Fruit fly (Drosophila melanogaster) whole organism, embryonic: ENCODE measurements around the gene CG13097.

Experiments
- Atf-2 ChIP-seq: fragments of 200-800 bp; sonication (Bioruptor generic); optimal IDR thresholded peaks from 2 replicates; lab custom pipeline; 2016; ENCODE audit warnings: missing biosample characterization, missing genetic modification characterization
- BEAF-32 ChIP-seq: fragments of 200-800 bp; sonication (Bioruptor generic); optimal IDR thresholded peaks from 3 replicates; lab custom pipeline; 2017; ENCODE audit warnings: missing biosample characterization, missing genetic modification characterization, mild to moderate bottlenecking, moderate library complexity, missing genetic modification reagents
- CG10431 ChIP-seq: fragments of 200-800 bp; sonication (Bioruptor generic); optimal IDR thresholded peaks from 3 replicates; lab custom pipeline; 2018; ENCODE audit warnings: missing biosample characterization, mild to moderate bottlenecking, missing genetic modification characterization
- CG10543 ChIP-seq: fragments of 200-800 bp; sonication (Bioruptor generic); optimal IDR thresholded peaks from 3 replicates; lab custom pipeline; 2017; ENCODE audit warnings: missing biosample characterization, mild to moderate bottlenecking, missing genetic modification characterization, moderate library complexity
- CG11093 ChIP-seq: fragments of 200-800 bp; sonication (Bioruptor generic); IDR thresholded peaks from 3 replicates; pipeline ENCODE4 v1.3.6; 2022; ENCODE audit warnings: missing biosample characterization, missing genetic modification characterization
- CG11456 ChIP-seq: fragments of 200-800 bp; sonication (Bioruptor generic); IDR thresholded peaks from 3 replicates; pipeline ENCODE4 v1.3.6; 2022; ENCODE audit warnings: missing biosample characterization, missing genetic modification characterization
- CG11695 ChIP-seq: fragments of 200-800 bp; sonication (Bioruptor generic); IDR thresholded peaks from 3 replicates; pipeline ENCODE4 v1.3.6; 2022; ENCODE audit warnings: missing biosample characterization, missing genetic modification characterization
- CG13775 ChIP-seq: fragments of 200-800 bp; sonication (Bioruptor generic); optimal IDR thresholded peaks from 3 replicates; lab custom pipeline; 2017; ENCODE audit warnings: missing biosample characterization, mild to moderate bottlenecking, missing genetic modification characterization
- CG15601 ChIP-seq: fragments of 200-800 bp; sonication (Bioruptor generic); optimal IDR thresholded peaks from 3 replicates; lab custom pipeline; 2019; ENCODE audit warnings: missing biosample characterization, mild to moderate bottlenecking, missing genetic modification characterization, moderate library complexity
- CG16863 ChIP-seq: fragments of 200-800 bp; sonication (Bioruptor generic); optimal IDR thresholded peaks from 3 replicates; lab custom pipeline; 2016; ENCODE audit warnings: missing biosample characterization, missing genetic modification characterization
- CG2875 ChIP-seq: fragments of 200-800 bp; sonication (Bioruptor generic); optimal IDR thresholded peaks from 2 replicates; lab custom pipeline; 2017; ENCODE audit warnings: missing biosample characterization, mild to moderate bottlenecking, missing genetic modification characterization, missing genetic modification reagents
- CG30403 ChIP-seq: fragments of 200-800 bp; sonication (Bioruptor generic); optimal IDR thresholded peaks from 3 replicates; lab custom pipeline; 2016; ENCODE audit warnings: missing biosample characterization, missing genetic modification characterization
- CG31224 ChIP-seq: fragments of 200-800 bp; sonication (Bioruptor generic); IDR thresholded peaks from 2 replicates; pipeline ENCODE4 v1.3.6; 2022; ENCODE audit warnings: missing biosample characterization, missing genetic modification characterization
- CG32532 ChIP-seq: fragments of 200-800 bp; sonication (Bioruptor generic); IDR thresholded peaks from 2 replicates; pipeline ENCODE4 v1.3.6; 2022; ENCODE audit warnings: missing biosample characterization, missing genetic modification characterization
- CG32767 ChIP-seq: fragments of 200-800 bp; sonication (Bioruptor generic); IDR thresholded peaks from 2 replicates; pipeline ENCODE4 v1.3.6; 2022; ENCODE audit warnings: missing biosample characterization, missing genetic modification characterization
- CG3281 ChIP-seq: fragments of 200-800 bp; sonication (Bioruptor generic); optimal IDR thresholded peaks from 3 replicates; lab custom pipeline; 2017; ENCODE audit warnings: missing biosample characterization, mild to moderate bottlenecking, missing genetic modification characterization
- CG4820 ChIP-seq: fragments of 200-800 bp; sonication (Bioruptor generic); optimal IDR thresholded peaks from 3 replicates; lab custom pipeline; 2016; ENCODE audit warnings: missing biosample characterization, missing genetic modification characterization
- CG6654 ChIP-seq: fragments of 200-800 bp; sonication (Bioruptor generic); optimal IDR thresholded peaks from 2 replicates; lab custom pipeline; 2017; ENCODE audit warnings: missing biosample characterization, mild to moderate bottlenecking, missing genetic modification characterization
- CG7271 ChIP-seq: fragments of 200-800 bp; sonication (Bioruptor generic); optimal IDR thresholded peaks from 2 replicates; lab custom pipeline; 2018; ENCODE audit warnings: missing biosample characterization, mild to moderate bottlenecking, missing genetic modification characterization, moderate library complexity
- CG8281 ChIP-seq: fragments of 200-800 bp; sonication (Bioruptor generic); optimal IDR thresholded peaks from 2 replicates; lab custom pipeline; 2018; ENCODE audit warnings: missing biosample characterization, mild to moderate bottlenecking, missing genetic modification characterization, moderate library complexity
- CG9609 ChIP-seq: fragments of 200-800 bp; sonication (Bioruptor generic); optimal IDR thresholded peaks from 3 replicates; lab custom pipeline; 2016; ENCODE audit warnings: missing biosample characterization, missing genetic modification characterization
- Dll ChIP-seq: fragments of 200-800 bp; sonication (Bioruptor generic); IDR thresholded peaks from 4 replicates; pipeline ENCODE4 v1.3.6; 2022; ENCODE audit warnings: missing biosample characterization, missing genetic modification characterization; ENCODE audit not compliant: partially characterized antibody
- E2f1 ChIP-seq: fragments of 200-800 bp; sonication (Bioruptor generic); IDR thresholded peaks from 2 replicates; pipeline ENCODE4 v1.3.6; 2022; ENCODE audit warnings: missing biosample characterization, missing genetic modification characterization
- ERR ChIP-seq: fragments of 200-800 bp; sonication (Bioruptor generic); optimal IDR thresholded peaks from 2 replicates; lab custom pipeline; 2016; ENCODE audit warnings: missing biosample characterization, missing genetic modification characterization
- Gsc ChIP-seq: fragments of 200-800 bp; sonication (Bioruptor generic); IDR thresholded peaks from 2 replicates; pipeline ENCODE4 v1.3.6; 2022; ENCODE audit warnings: missing biosample characterization, missing genetic modification characterization
- Hand ChIP-seq: fragments of 200-800 bp; sonication (Bioruptor generic); optimal IDR thresholded peaks from 2 replicates; lab custom pipeline; 2017; ENCODE audit warnings: mild to moderate bottlenecking, missing biosample characterization, missing genetic modification reagents, missing genetic modification characterization
- NC2β ChIP-seq: fragments of 200-800 bp; sonication (Bioruptor generic); optimal IDR thresholded peaks from 2 replicates; lab custom pipeline; 2016; ENCODE audit warnings: missing biosample characterization, missing genetic modification characterization
- NFAT ChIP-seq: fragments of 200-800 bp; sonication (Bioruptor generic); IDR thresholded peaks from 2 replicates; pipeline ENCODE4 v1.3.6; 2022; ENCODE audit warnings: missing biosample characterization, missing genetic modification characterization
- Sin3A ChIP-seq: fragments of >200 bp; optimal IDR thresholded peaks from 2 replicates; lab custom pipeline; 2018
- ato ChIP-seq: fragments of 200-800 bp; sonication (Bioruptor generic); IDR thresholded peaks from 2 replicates; pipeline ENCODE4 v1.3.6; 2022; ENCODE audit warnings: missing biosample characterization, missing genetic modification characterization; ENCODE audit not compliant: partially characterized antibody
- az2 ChIP-seq: fragments of 200-800 bp; sonication (Bioruptor generic); optimal IDR thresholded peaks from 3 replicates; lab custom pipeline; 2016; ENCODE audit warnings: missing biosample characterization, missing genetic modification characterization
- chinmo ChIP-seq: fragments of 200-800 bp; sonication (Bioruptor generic); IDR thresholded peaks from 4 replicates; pipeline ENCODE4 v1.3.6; 2022; ENCODE audit warnings: missing biosample characterization, missing genetic modification characterization; ENCODE audit not compliant: partially characterized antibody
- crc ChIP-seq: fragments of 200-800 bp; sonication (Bioruptor generic); optimal IDR thresholded peaks from 2 replicates; lab custom pipeline; 2016; ENCODE audit warnings: missing biosample characterization, missing genetic modification characterization
- croc ChIP-seq: fragments of 200-800 bp; sonication (Bioruptor generic); conservative IDR thresholded peaks from 3 replicates; pipeline ENCODE4 v1.3.6; 2022; ENCODE audit warnings: missing biosample characterization, missing genetic modification characterization
- dmrt99B ChIP-seq: fragments of 200-800 bp; sonication (Bioruptor generic); optimal IDR thresholded peaks from 2 replicates; lab custom pipeline; 2018; ENCODE audit warnings: missing biosample characterization, mild to moderate bottlenecking, missing genetic modification characterization, moderate library complexity
- h ChIP-seq: fragments of >200 bp; optimal IDR thresholded peaks from 2 replicates; lab custom pipeline; 2017
- inv ChIP-seq: fragments of 200-800 bp; sonication (Bioruptor generic); IDR thresholded peaks from 2 replicates; pipeline ENCODE4 v1.3.6; 2022; ENCODE audit warnings: missing biosample characterization, missing genetic modification characterization; ENCODE audit not compliant: partially characterized antibody
- jigr1 ChIP-seq: fragments of 200-800 bp; sonication (Bioruptor generic); IDR thresholded peaks from 3 replicates; pipeline ENCODE4 v1.3.6; 2022; ENCODE audit warnings: missing biosample characterization, missing genetic modification characterization
- jing ChIP-seq: fragments of 200-800 bp; sonication (Bioruptor generic); optimal IDR thresholded peaks from 2 replicates; lab custom pipeline; 2018; ENCODE audit warnings: missing biosample characterization, mild to moderate bottlenecking, missing genetic modification characterization
- kni ChIP-seq: fragments of 200-800 bp; sonication (Bioruptor generic); optimal IDR thresholded peaks from 3 replicates; lab custom pipeline; 2017; ENCODE audit warnings: mild to moderate bottlenecking, missing biosample characterization, missing genetic modification reagents, missing genetic modification characterization
- knrl ChIP-seq: fragments of 200-800 bp; sonication (Bioruptor generic); IDR thresholded peaks from 3 replicates; pipeline ENCODE4 v1.3.6; 2022; ENCODE audit warnings: missing biosample characterization, missing genetic modification characterization; ENCODE audit not compliant: partially characterized antibody
- org-1 ChIP-seq: fragments of 200-800 bp; sonication (Bioruptor generic); optimal IDR thresholded peaks from 2 replicates; lab custom pipeline; 2017; ENCODE audit warnings: missing biosample characterization, missing genetic modification characterization
- sc ChIP-seq, 3 experiments: fragments of >200 bp in 2 of 3; fragments of 200-800 bp in 1 of 3; sonication (Bioruptor generic) in 1 of 3; optimal IDR thresholded peaks; 2 replicates in 2 of 3; 3 replicates in 1 of 3; lab custom pipeline; 2017; ENCODE audit warnings: mild to moderate bottlenecking in 1 of 3, missing biosample characterization in 1 of 3, missing genetic modification characterization in 1 of 3, missing genetic modification reagents in 1 of 3
- seq ChIP-seq: fragments of 200-800 bp; sonication (Bioruptor generic); IDR thresholded peaks from 2 replicates; pipeline ENCODE4 v1.3.6; 2022; ENCODE audit warnings: missing biosample characterization, missing genetic modification characterization
- sima ChIP-seq: fragments of 200-800 bp; sonication (Bioruptor generic); optimal IDR thresholded peaks from 2 replicates; lab custom pipeline; 2016; ENCODE audit warnings: missing biosample characterization, missing genetic modification characterization
- sob ChIP-seq: fragments of 200-800 bp; sonication (Bioruptor generic); IDR thresholded peaks from 2 replicates; pipeline ENCODE4 v1.3.6; 2022; ENCODE audit warnings: missing biosample characterization, missing genetic modification characterization
- sr ChIP-seq: fragments of 200-800 bp; sonication (Bioruptor generic); IDR thresholded peaks from 3 replicates; pipeline ENCODE4 v1.3.6; 2022; ENCODE audit warnings: missing biosample characterization, missing genetic modification characterization
- ssp ChIP-seq: fragments of 200-800 bp; sonication (Bioruptor generic); IDR thresholded peaks from 2 replicates; pipeline ENCODE4 v1.3.6; 2022; ENCODE audit warnings: missing biosample characterization, missing genetic modification characterization
- tap ChIP-seq: fragments of 200-800 bp; optimal IDR thresholded peaks from 3 replicates; lab custom pipeline; 2019; ENCODE audit warnings: missing biosample characterization, mild to moderate bottlenecking, missing genetic modification characterization, moderate library complexity
- tgo ChIP-seq: fragments of 200-800 bp; sonication (Bioruptor generic); IDR thresholded peaks from 3 replicates; pipeline ENCODE4 v1.3.6; 2022; ENCODE audit warnings: missing biosample characterization, missing genetic modification characterization
- tup ChIP-seq: fragments of 200-800 bp; sonication (Bioruptor generic); optimal IDR thresholded peaks from 2 replicates; lab custom pipeline; 2016; ENCODE audit warnings: missing biosample characterization, mild to moderate bottlenecking, missing genetic modification characterization, moderate library complexity
- yki ChIP-seq: fragments of >200 bp; optimal IDR thresholded peaks from 3 replicates; lab custom pipeline; 2018
- z ChIP-seq: fragments of 200-800 bp; sonication (Bioruptor generic); IDR thresholded peaks from 3 replicates; pipeline ENCODE4 v1.3.6; 2022; ENCODE audit warnings: missing biosample characterization, missing genetic modification characterization

The CG13097 gene

dm6 chr2L:8552472-8552871 lies 37.8 kb upstream of the CG13097 start (continued):
- no peak for TF ChIP-seq CG4820 (GFP tag; lab: Kevin White, UChicago)
- no peak for TF ChIP-seq BEAF-32
- no peak for TF ChIP-seq Atf-2 (GFP tag; lab: Kevin White, UChicago)
- TF ChIP-seq knrl = no peak
- TF ChIP-seq CG30403 = peak; percentile 14
- TF ChIP-seq sob = no peak
- no peak for TF ChIP-seq jigr1 (GFP tag; lab: Robert Waterston, UW)
- TF ChIP-seq Hand = no peak
- TF ChIP-seq tgo (GFP tag; lab: Robert Waterston, UW) = no peak
- TF ChIP-seq CG15601 (tag; lab: Kevin White, UChicago) = no peak
- TF ChIP-seq CG32767 (GFP tag; lab: Robert Waterston, UW) = no peak
- no peak for TF ChIP-seq inv (GFP tag; lab: Robert Waterston, UW)
- TF ChIP-seq sima = no peak
- no peak for TF ChIP-seq jing (GFP tag; lab: Kevin White, UChicago)
- TF ChIP-seq kni (GFP tag; lab: Kevin White, UChicago) = no peak
- no peak for TF ChIP-seq sr (GFP tag; lab: Robert Waterston, UW)
- TF ChIP-seq Sin3A = no peak
- TF ChIP-seq NFAT = no peak
- no peak for TF ChIP-seq CG11456 (GFP tag; lab: Robert Waterston, UW)
- TF ChIP-seq yki (lab: Kevin White, UChicago) = no peak
- no peak for TF ChIP-seq Dll (GFP tag; lab: Robert Waterston, UW)
- peak; percentile 12 for TF ChIP-seq CG6654
- TF ChIP-seq CG11093 (GFP tag; lab: Robert Waterston, UW) = no peak; the same call in 2 of the 3 replicates
- no peak for TF ChIP-seq CG16863 (GFP tag; lab: Kevin White, UChicago)
- no peak for TF ChIP-seq tap (tag; lab: Kevin White, UChicago)
- TF ChIP-seq chinmo (GFP tag; lab: Robert Waterston, UW) = no peak
- TF ChIP-seq crc = no peak
- TF ChIP-seq CG32532 (GFP tag; lab: Robert Waterston, UW) = no peak
- TF ChIP-seq sc (optimal IDR thresholded peaks at IDR 0.05; lab: Kevin White, UChicago) = no peak
- no peak for TF ChIP-seq sc (GFP tag; optimal IDR thresholded peaks at IDR 0.05; lab: Kevin White, UChicago)
- TF ChIP-seq CG2875 (GFP tag; lab: Kevin White, UChicago) = no peak
- TF ChIP-seq CG7271 (tag; lab: Kevin White, UChicago) = no peak
- no peak for TF ChIP-seq seq
- TF ChIP-seq CG11695 (GFP tag; lab: Robert Waterston, UW) = peak; percentile 67
- peak; percentile 67 for TF ChIP-seq dmrt99B (tag; lab: Kevin White, UChicago)
- TF ChIP-seq az2 (GFP tag; lab: Kevin White, UChicago) = peak; percentile 21
- TF ChIP-seq org-1 (GFP tag; lab: Kevin White, UChicago) = no peak
- TF ChIP-seq CG8281 (tag; lab: Kevin White, UChicago) = no peak
- no peak for TF ChIP-seq CG13775 (GFP tag; lab: Kevin White, UChicago)
- no peak for TF ChIP-seq CG31224 (GFP tag; lab: Robert Waterston, UW)
- TF ChIP-seq CG10431 (GFP tag; lab: Kevin White, UChicago) = no peak
- TF ChIP-seq h = no peak
- TF ChIP-seq ato (GFP tag; lab: Robert Waterston, UW) = no peak
- no peak for TF ChIP-seq z
- TF ChIP-seq NC2β (GFP tag; lab: Kevin White, UChicago) = no peak
- TF ChIP-seq E2f1 (GFP tag; lab: Robert Waterston, UW) = peak; percentile 21; the same call in 1 of the 2 replicates
- TF ChIP-seq CG3281 = no peak
- no peak for TF ChIP-seq ERR (GFP tag; lab: Kevin White, UChicago)
- no peak for TF ChIP-seq CG10543
- TF ChIP-seq Gsc (GFP tag; lab: Robert Waterston, UW) = no peak
- TF ChIP-seq tup (GFP tag; lab: Kevin White, UChicago) = no peak
- no peak for TF ChIP-seq CG9609 (GFP tag; lab: Kevin White, UChicago)
- TF ChIP-seq croc (GFP tag; lab: Robert Waterston, UW) = 0 out of 3 replicates have a peak, but pooled peaks have one; percentile 33
- no peak for TF ChIP-seq ssp (GFP tag; lab: Robert Waterston, UW)
